Fruit fly (Drosophila melanogaster) whole organism, embryonic: ENCODE data around the gene CG31268.

Experiments
- Atf-2 ChIP-seq: fragments of 200-800 bp; sonication (Bioruptor generic); optimal IDR thresholded peaks from 2 replicates; lab custom pipeline; 2016; ENCODE audit warnings: missing biosample characterization, missing genetic modification characterization
- CG11085 ChIP-seq: fragments of 200-800 bp; sonication (Bioruptor generic); IDR thresholded peaks from 2 replicates; pipeline ENCODE4 v1.3.6; 2022; ENCODE audit warnings: missing biosample characterization, missing genetic modification characterization
- CG11456 ChIP-seq: fragments of 200-800 bp; sonication (Bioruptor generic); IDR thresholded peaks from 3 replicates; pipeline ENCODE4 v1.3.6; 2022; ENCODE audit warnings: missing biosample characterization, missing genetic modification characterization
- CG12104 ChIP-seq: fragments of 200-800 bp; sonication (Bioruptor generic); optimal IDR thresholded peaks from 3 replicates; lab custom pipeline; 2016; ENCODE audit warnings: missing biosample characterization, missing genetic modification characterization
- CG15514 ChIP-seq: fragments of 200-800 bp; sonication (Bioruptor generic); optimal IDR thresholded peaks from 3 replicates; lab custom pipeline; 2017; ENCODE audit warnings: missing biosample characterization, missing genetic modification characterization, mild to moderate bottlenecking, moderate library complexity, missing genetic modification reagents
- CG15696 ChIP-seq: fragments of 200-800 bp; sonication (Bioruptor generic); optimal IDR thresholded peaks from 2 replicates; lab custom pipeline; 2019; ENCODE audit warnings: missing biosample characterization, mild to moderate bottlenecking, missing genetic modification characterization, moderate library complexity
- CG17186 ChIP-seq: fragments of 200-800 bp; sonication (Bioruptor generic); optimal IDR thresholded peaks from 3 replicates; lab custom pipeline; 2017; ENCODE audit warnings: missing biosample characterization, missing genetic modification reagents, missing genetic modification characterization
- CG18011 ChIP-seq: fragments of 200-800 bp; sonication (Bioruptor generic); optimal IDR thresholded peaks from 2 replicates; lab custom pipeline; 2017; ENCODE audit warnings: missing biosample characterization, missing genetic modification characterization, mild to moderate bottlenecking, moderate library complexity, missing genotype
- CG30403 ChIP-seq: fragments of 200-800 bp; sonication (Bioruptor generic); optimal IDR thresholded peaks from 3 replicates; lab custom pipeline; 2016; ENCODE audit warnings: missing biosample characterization, missing genetic modification characterization
- CG3281 ChIP-seq: fragments of 200-800 bp; sonication (Bioruptor generic); optimal IDR thresholded peaks from 3 replicates; lab custom pipeline; 2017; ENCODE audit warnings: missing biosample characterization, mild to moderate bottlenecking, missing genetic modification characterization
- CG33213 ChIP-seq: fragments of 200-800 bp; sonication (Bioruptor generic); optimal IDR thresholded peaks from 3 replicates; lab custom pipeline; 2016; ENCODE audit warnings: missing biosample characterization, missing genetic modification characterization
- CG33557 ChIP-seq: fragments of 200-800 bp; sonication (Bioruptor generic); optimal IDR thresholded peaks from 2 replicates; lab custom pipeline; 2019; ENCODE audit warnings: missing biosample characterization, mild to moderate bottlenecking, missing genetic modification characterization, moderate library complexity
- CG34422 ChIP-seq: fragments of 200-800 bp; sonication (Bioruptor generic); IDR thresholded peaks from 3 replicates; pipeline ENCODE4 v1.3.6; 2022; ENCODE audit warnings: missing biosample characterization, missing genetic modification characterization
- CG6813 ChIP-seq: fragments of 200-800 bp; sonication (Bioruptor generic); optimal IDR thresholded peaks from 2 replicates; lab custom pipeline; 2017; ENCODE audit warnings: missing biosample characterization, missing genetic modification characterization, mild to moderate bottlenecking, moderate library complexity, missing genetic modification reagents
- CG8765 ChIP-seq: fragments of 200-800 bp; sonication (Bioruptor generic); IDR thresholded peaks from 2 replicates; pipeline ENCODE4 v1.3.6; 2022; ENCODE audit warnings: missing biosample characterization, missing genetic modification characterization
- CG9437 ChIP-seq: fragments of 200-800 bp; sonication (Bioruptor generic); optimal IDR thresholded peaks from 2 replicates; lab custom pipeline; 2018; ENCODE audit warnings: missing biosample characterization, mild to moderate bottlenecking, missing genetic modification characterization
- CG9797 ChIP-seq: fragments of 200-800 bp; sonication (Bioruptor generic); optimal IDR thresholded peaks from 3 replicates; lab custom pipeline; 2018; ENCODE audit warnings: missing biosample characterization, mild to moderate bottlenecking, missing genetic modification characterization
- CG9876 ChIP-seq: fragments of 200-800 bp; sonication (Bioruptor generic); optimal IDR thresholded peaks from 2 replicates; lab custom pipeline; 2016; ENCODE audit warnings: missing biosample characterization, missing genetic modification characterization
- E2f1 ChIP-seq: fragments of 200-800 bp; sonication (Bioruptor generic); IDR thresholded peaks from 2 replicates; pipeline ENCODE4 v1.3.6; 2022; ENCODE audit warnings: missing biosample characterization, missing genetic modification characterization
- E2f2 ChIP-seq: fragments of 200-800 bp; sonication (Bioruptor generic); IDR thresholded peaks from 2 replicates; pipeline ENCODE4 v1.3.6; 2022; ENCODE audit warnings: missing biosample characterization, missing genetic modification characterization
- GATAe ChIP-seq: fragments of 200-800 bp; sonication (Bioruptor generic); conservative IDR thresholded peaks from 2 replicates; pipeline ENCODE4 v1.3.6; 2022; ENCODE audit warnings: missing biosample characterization, missing genetic modification characterization
- Hr3 ChIP-seq: fragments of 200-800 bp; sonication (Bioruptor generic); optimal IDR thresholded peaks from 3 replicates; lab custom pipeline; 2016; ENCODE audit warnings: missing biosample characterization, missing genetic modification characterization
- MESR4 ChIP-seq: fragments of 200-800 bp; sonication (Bioruptor generic); optimal IDR thresholded peaks from 2 replicates; lab custom pipeline; 2018; ENCODE audit warnings: missing biosample characterization, mild to moderate bottlenecking, missing genetic modification characterization, moderate library complexity
- Max ChIP-seq: fragments of 200-800 bp; sonication (Bioruptor generic); optimal IDR thresholded peaks from 2 replicates; lab custom pipeline; 2016; ENCODE audit warnings: missing biosample characterization, mild to moderate bottlenecking, missing genetic modification characterization
- NC2α ChIP-seq: fragments of 200-800 bp; sonication (Bioruptor generic); optimal IDR thresholded peaks from 2 replicates; lab custom pipeline; 2016; ENCODE audit warnings: missing biosample characterization, missing genetic modification characterization
- Opbp ChIP-seq: fragments of 200-800 bp; sonication (Bioruptor generic); IDR thresholded peaks from 3 replicates; pipeline ENCODE4 v1.3.6; 2022; ENCODE audit warnings: missing biosample characterization, missing genetic modification characterization; ENCODE audit not compliant: partially characterized antibody
- Optix ChIP-seq: fragments of 200-800 bp; sonication (Bioruptor generic); IDR thresholded peaks from 3 replicates; pipeline ENCODE4 v1.3.6; 2022; ENCODE audit warnings: missing biosample characterization, missing genetic modification characterization
- Sin3A ChIP-seq: fragments of >200 bp; optimal IDR thresholded peaks from 2 replicates; lab custom pipeline; 2018
- TFAM ChIP-seq: fragments of 200-800 bp; sonication (Bioruptor generic); optimal IDR thresholded peaks from 2 replicates; lab custom pipeline; 2017; ENCODE audit warnings: missing biosample characterization, missing genetic modification characterization, inconsistent platforms
- Taf1 ChIP-seq: fragments of 200-800 bp; sonication (Bioruptor generic); IDR thresholded peaks from 2 replicates; pipeline ENCODE4 v1.3.6; 2022; ENCODE audit warnings: missing biosample characterization, missing genetic modification characterization
- Xrp1 ChIP-seq: fragments of 200-800 bp; sonication (Bioruptor generic); IDR thresholded peaks from 2 replicates; pipeline ENCODE4 v1.3.6; 2022; ENCODE audit warnings: missing biosample characterization, missing genetic modification characterization
- aop ChIP-seq: fragments of 200-800 bp; sonication (Bioruptor generic); IDR thresholded peaks from 2 replicates; pipeline ENCODE4 v1.3.6; 2022; ENCODE audit warnings: missing biosample characterization, missing genetic modification characterization
- ara ChIP-seq: fragments of 200-800 bp; sonication (Bioruptor generic); IDR thresholded peaks from 2 replicates; pipeline ENCODE4 v1.3.6; 2022; ENCODE audit warnings: missing biosample characterization, missing genetic modification characterization
- ash1 ChIP-seq: fragments of 200-800 bp; sonication (Bioruptor generic); optimal IDR thresholded peaks from 2 replicates; lab custom pipeline; 2018; ENCODE audit warnings: missing biosample characterization, mild to moderate bottlenecking, missing genetic modification characterization
- crol ChIP-seq: fragments of 200-800 bp; sonication (Bioruptor generic); IDR thresholded peaks from 2 replicates; pipeline ENCODE4 v1.3.6; 2022; ENCODE audit warnings: missing biosample characterization, missing genetic modification characterization
- dm ChIP-seq: fragments of 200-800 bp; sonication (Bioruptor generic); optimal IDR thresholded peaks from 3 replicates; lab custom pipeline; 2016; ENCODE audit warnings: missing biosample characterization, missing genetic modification characterization
- fd64A ChIP-seq: fragments of 200-800 bp; sonication (Bioruptor generic); optimal IDR thresholded peaks from 3 replicates; lab custom pipeline; 2018; ENCODE audit warnings: missing biosample characterization, mild to moderate bottlenecking, missing genetic modification characterization
- fu2 ChIP-seq: fragments of 200-800 bp; sonication (Bioruptor generic); optimal IDR thresholded peaks from 2 replicates; lab custom pipeline; 2016; ENCODE audit warnings: missing biosample characterization, missing genetic modification characterization
- insv ChIP-seq, 2 experiments: fragments of 200-800 bp; sonication (Bioruptor generic); optimal IDR thresholded peaks; 3 replicates each; lab custom pipeline; 2016 to 2018; ENCODE audit warnings: missing biosample characterization in 2 of 2, missing genetic modification characterization in 2 of 2
- inv ChIP-seq: fragments of 200-800 bp; sonication (Bioruptor generic); IDR thresholded peaks from 2 replicates; pipeline ENCODE4 v1.3.6; 2022; ENCODE audit warnings: missing biosample characterization, missing genetic modification characterization; ENCODE audit not compliant: partially characterized antibody
- nau ChIP-seq: fragments of 200-800 bp; sonication (Bioruptor generic); optimal IDR thresholded peaks from 3 replicates; lab custom pipeline; 2017; ENCODE audit warnings: missing biosample characterization, mild to moderate bottlenecking, missing genetic modification characterization, missing genetic modification reagents
- nmo ChIP-seq: fragments of 200-800 bp; sonication (Bioruptor generic); optimal IDR thresholded peaks from 2 replicates; lab custom pipeline; 2018; ENCODE audit warnings: missing biosample characterization, mild to moderate bottlenecking, missing genetic modification characterization, moderate library complexity
- oc ChIP-seq: fragments of 200-800 bp; sonication (Bioruptor generic); optimal IDR thresholded peaks from 2 replicates; lab custom pipeline; 2018; ENCODE audit warnings: missing biosample characterization, mild to moderate bottlenecking, missing genetic modification characterization, moderate library complexity
- odd ChIP-seq: fragments of 200-800 bp; sonication (Bioruptor generic); optimal IDR thresholded peaks from 2 replicates; lab custom pipeline; 2017; ENCODE audit warnings: missing biosample characterization, mild to moderate bottlenecking, missing genetic modification characterization
- pan ChIP-seq, 4 experiments: fragments of >200 bp in 3 of 4; fragments of 200-800 bp in 1 of 4; sonication (Bioruptor generic) in 1 of 4; optimal IDR thresholded peaks in 3 of 4; IDR thresholded peaks in 1 of 4; 2 replicates each; pipeline versions ENCODE4 v1.3.6 to Lab custom; 2017 to 2022; ENCODE audit warnings: missing biosample characterization in 2 of 4, missing genetic modification characterization in 2 of 4, mixed read lengths in 1 of 4
- pros ChIP-seq: fragments of 200-800 bp; sonication (Bioruptor generic); optimal IDR thresholded peaks from 3 replicates; lab custom pipeline; 2019; ENCODE audit warnings: missing biosample characterization, mild to moderate bottlenecking, missing genetic modification characterization, moderate library complexity
- pum ChIP-seq: fragments of 200-800 bp; sonication (Bioruptor generic); optimal IDR thresholded peaks from 2 replicates; lab custom pipeline; 2016; ENCODE audit warnings: missing biosample characterization, missing genetic modification characterization
- sob ChIP-seq: fragments of 200-800 bp; sonication (Bioruptor generic); IDR thresholded peaks from 2 replicates; pipeline ENCODE4 v1.3.6; 2022; ENCODE audit warnings: missing biosample characterization, missing genetic modification characterization
- sqz ChIP-seq: fragments of 200-800 bp; sonication (Bioruptor generic); optimal IDR thresholded peaks from 3 replicates; lab custom pipeline; 2018; ENCODE audit warnings: missing biosample characterization, mild to moderate bottlenecking, missing genetic modification characterization
- tin ChIP-seq: fragments of 200-800 bp; sonication (Bioruptor generic); optimal IDR thresholded peaks from 3 replicates; lab custom pipeline; 2016; ENCODE audit warnings: missing biosample characterization, missing genetic modification characterization
- wor ChIP-seq: fragments of 200-800 bp; sonication (Bioruptor generic); IDR thresholded peaks from 2 replicates; pipeline ENCODE4 v1.3.6; 2022; ENCODE audit warnings: missing biosample characterization, missing genetic modification characterization

CG31268 gene

dm6 chr3R:17020956-17021355 lies 10.6 kb upstream of the CG31268 start, which contains the start of gene Adsl (continued):
- TF ChIP-seq odd (GFP tag; lab: Kevin White, UChicago) (peak; percentile 79), insv (GFP tag; optimal IDR thresholded peaks at IDR 0.05; lab: Kevin White, UChicago) (peak in 1 of 2 experiments; percentile 68), Max (GFP tag; lab: Kevin White, UChicago) (peak; percentile 86), fd64A (peak; percentile 72), Opbp (GFP tag; lab: Robert Waterston, UW) (no peak), Atf-2 (GFP tag; lab: Kevin White, UChicago) (no peak), CG9876 (GFP tag; lab: Kevin White, UChicago) (no peak), inv (GFP tag; lab: Robert Waterston, UW) (no peak), CG15696 (tag; lab: Kevin White, UChicago) (peak; percentile 3), tin (GFP tag; lab: Kevin White, UChicago) (peak; percentile 24), pros (no peak), CG33213 (GFP tag; lab: Kevin White, UChicago) (peak; percentile 70), CG6813 (peak; percentile 85), crol (GFP tag; lab: Robert Waterston, UW) (no peak), CG8765 (GFP tag; lab: Robert Waterston, UW) (no peak), nau (GFP tag; lab: Kevin White, UChicago) (no peak), nmo (peak; percentile 73), Xrp1 (GFP tag; lab: Robert Waterston, UW) (no peak), ash1 (GFP tag; lab: Kevin White, UChicago) (peak; percentile 5), CG34422 (GFP tag; lab: Robert Waterston, UW) (peak; percentile 42; the same call in 1 of the 3 replicates), CG30403 (GFP tag; lab: Kevin White, UChicago) (peak; percentile 42), CG17186 (GFP tag; lab: Kevin White, UChicago) (peak; percentile 60), Optix (GFP tag; lab: Robert Waterston, UW) (no peak), CG9437 (GFP tag; lab: Kevin White, UChicago) (peak; percentile 65), CG3281 (GFP tag; lab: Kevin White, UChicago) (peak; percentile 83), oc (tag; lab: Kevin White, UChicago) (peak; percentile 62), CG18011 (GFP tag; lab: Kevin White, UChicago) (no peak), sob (GFP tag; lab: Robert Waterston, UW) (peak; percentile 60; the same call in 1 of the 2 replicates), Sin3A (lab: Kevin White, UChicago) (no peak), dm (peak; percentile 91), MESR4 (GFP tag; lab: Kevin White, UChicago) (peak; percentile 78), GATAe (GFP tag; lab: Robert Waterston, UW) (no peak), CG11085 (no peak), pan (optimal IDR thresholded peaks at IDR 0.05; lab: Kevin White, UChicago) (no peak), pan (GFP tag; optimal IDR thresholded peaks at IDR 0.05 in 1 of 2, IDR thresholded peaks at IDR 0.05 in 1 of 2) (peak in 1 of 2 experiments; percentile 65), sqz (no peak), wor (GFP tag; lab: Robert Waterston, UW) (no peak), TFAM (GFP tag; lab: Kevin White, UChicago) (no peak), CG9797 (GFP tag; lab: Kevin White, UChicago) (peak; percentile 86), E2f1 (GFP tag; lab: Robert Waterston, UW) (peak; percentile 21; the same call in 1 of the 2 replicates), Hr3 (GFP tag; lab: Kevin White, UChicago) (no peak), NC2α (GFP tag; lab: Kevin White, UChicago) (no peak), Taf1 (no peak), CG33557 (GFP tag; lab: Kevin White, UChicago) (peak; percentile 75), CG15514 (peak; percentile 96), fu2 (no peak), CG12104 (GFP tag; lab: Kevin White, UChicago) (peak; percentile 19), E2f2 (GFP tag; lab: Robert Waterston, UW) (peak; percentile 68), pum (GFP tag; lab: Kevin White, UChicago) (no peak), ara (GFP tag; lab: Robert Waterston, UW) (peak; percentile 56), aop (GFP tag; lab: Robert Waterston, UW) (peak; percentile 62; the same call in 1 of the 2 replicates), CG11456 (GFP tag; lab: Robert Waterston, UW) (no peak)
